Fruit fly (Drosophila melanogaster): ENCODE data around the gene CG12362.

- TF ChIP-seq Myc (optimal IDR thresholded peaks at IDR 0.05): no peak
- no peak for TF ChIP-seq psq (optimal IDR thresholded peaks at IDR 0.05)
Measured at dm6 chr3L:10389143-10389542, 23.5 kb upstream of the CG12362 start.
